Worm (Caenorhabditis elegans): ENCODE measurements around the gene str-134.

DNA sequence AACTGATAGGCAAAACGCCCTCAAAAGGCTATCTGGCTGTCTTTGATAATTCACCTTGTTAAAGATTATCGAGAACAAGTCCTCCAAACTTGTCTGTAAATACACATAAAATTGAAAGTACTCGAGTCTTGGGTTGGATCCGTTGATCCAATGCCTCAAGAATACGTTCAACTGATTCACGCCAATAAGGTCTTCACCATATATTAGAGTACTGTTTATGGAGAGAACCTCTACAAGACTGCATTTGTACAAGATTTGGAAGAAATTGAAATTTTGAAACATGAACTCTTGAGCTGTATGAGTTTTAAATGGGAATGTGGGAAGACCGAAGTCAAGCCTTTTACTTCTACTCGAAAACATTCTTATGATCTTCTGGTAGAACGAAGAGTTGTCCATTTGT lies 20.6 kb upstream of the str-134 start:
- no peak for TF ChIP-seq med-1 (GFP tag; optimal IDR thresholded peaks at IDR 0.05; ENCODE audit: insufficient read depth)
- no peak for TF ChIP-seq tab-1 (GFP tag; IDR thresholded peaks at IDR 0.05)
- no peak for TF ChIP-seq ref-1 (GFP tag; conservative IDR thresholded peaks at IDR 0.05)
- TF ChIP-seq cog-1 (tag; optimal IDR thresholded peaks at IDR 0.05): no peak
- no peak for TF ChIP-seq klf-2 (GFP tag; conservative IDR thresholded peaks at IDR 0.05)
- TF ChIP-seq T22C8.4 (GFP tag; IDR thresholded peaks at IDR 0.05): no peak
- TF ChIP-seq ztf-23 (GFP tag; IDR thresholded peaks at IDR 0.05): no peak
- no peak for TF ChIP-seq flt-1 (GFP tag; IDR thresholded peaks at IDR 0.05)
- no peak for TF ChIP-seq ztf-29 (GFP tag; IDR thresholded peaks at IDR 0.05)
